Worm (Caenorhabditis elegans): ENCODE data around the gene F54B11.7.
A peak's percentile ranks its signal among the peaks of the same experiment; 100 is the strongest.

F54B11.7 gene

DNA sequence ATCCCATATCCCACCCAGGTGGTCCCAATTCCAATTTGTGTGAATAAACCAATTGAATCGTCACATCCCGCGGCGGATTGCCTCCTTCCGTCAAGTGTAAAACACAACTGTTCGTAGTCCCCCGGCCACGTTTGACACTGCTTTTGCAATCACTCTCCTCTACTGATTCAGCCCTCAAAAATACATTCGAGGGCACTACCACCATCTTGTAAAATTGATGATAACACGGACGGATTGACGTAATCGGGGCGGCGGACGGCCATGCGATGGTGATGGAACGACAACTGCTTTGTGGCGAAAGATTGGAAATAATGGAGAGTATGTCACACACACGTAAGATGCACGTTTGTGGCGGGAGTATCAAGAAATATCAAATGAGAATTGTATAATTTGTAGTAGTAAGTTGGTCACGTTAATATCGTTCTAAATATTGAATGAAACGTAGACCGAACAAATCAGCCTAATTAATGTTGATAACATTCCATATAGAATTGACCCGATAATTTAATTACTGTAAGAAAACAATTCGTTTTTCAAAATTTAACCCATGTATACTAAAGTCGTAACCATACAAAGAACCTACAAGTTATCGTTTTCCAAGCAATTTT is 38.2 kb downstream of the F54B11.7 start:
- TF ChIP-seq nhr-25 (tag; optimal IDR thresholded peaks at IDR 0.05) (no peak), lin-15B (tag; optimal IDR thresholded peaks at IDR 0.05) (no peak), unc-39 (tag; optimal IDR thresholded peaks at IDR 0.05) (no peak), nhr-11 (tag; optimal IDR thresholded peaks at IDR 0.05) (no peak), egl-5 (tag; optimal IDR thresholded peaks at IDR 0.05) (peak; percentile 85), nhr-76 (tag; optimal IDR thresholded peaks at IDR 0.05) (no peak), nhr-23 (tag; optimal IDR thresholded peaks at IDR 0.05) (no peak), ztf-11 (tag; optimal IDR thresholded peaks at IDR 0.05) (no peak)

DNA sequence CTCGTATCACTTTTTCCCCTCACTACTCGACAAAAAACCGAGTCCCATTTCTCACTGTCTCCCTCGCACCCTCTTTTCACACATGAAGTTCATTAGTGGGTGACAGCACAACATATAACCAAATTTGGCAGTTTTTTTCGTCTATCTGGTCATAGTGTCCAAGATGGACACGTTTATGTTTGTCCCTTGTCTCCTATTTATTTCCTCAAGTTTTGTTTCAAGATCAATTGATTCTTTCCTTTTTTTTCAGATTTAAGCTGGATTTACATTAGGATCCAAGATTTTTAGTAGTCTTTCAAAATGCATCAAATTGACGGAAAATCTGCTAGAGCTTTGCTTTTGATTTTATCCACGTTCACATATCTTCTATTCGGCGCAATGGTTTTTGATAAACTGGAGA is 39.3 kb downstream of the F54B11.7 start, which contains the start of gene twk-20:
twk-20 (plus strand) TSS at position 301 of the 400 bp plus-strand sequence.
- TF ChIP-seq ztf-4 (tag; optimal IDR thresholded peaks at IDR 0.05) (no peak), nhr-11 (tag; optimal IDR thresholded peaks at IDR 0.05) (no peak), fkh-10 (GFP tag; optimal IDR thresholded peaks at IDR 0.05) (no peak), tbx-2 (tag; optimal IDR thresholded peaks at IDR 0.05) (no peak), nhr-28 (tag; optimal IDR thresholded peaks at IDR 0.05) (no peak), nhr-23 (tag; optimal IDR thresholded peaks at IDR 0.05) (no peak), elt-3 (tag; optimal IDR thresholded peaks at IDR 0.05) (no peak), nfya-1 (tag; optimal IDR thresholded peaks at IDR 0.05; ENCODE audit: insufficient read depth) (no peak), elt-2 (tag; optimal IDR thresholded peaks at IDR 0.05) (no peak), ama-1 (optimal IDR thresholded peaks at IDR 0.05) (no peak), ceh-28 (tag; optimal IDR thresholded peaks at IDR 0.05) (no peak), daf-12 (tag; optimal IDR thresholded peaks at IDR 0.05) (no peak), hmg-11 (tag; optimal IDR thresholded peaks at IDR 0.05) (no peak), lin-39 (tag; optimal IDR thresholded peaks at IDR 0.05) (no peak), mdl-1 (tag; optimal IDR thresholded peaks at IDR 0.05) (no peak)

DNA sequence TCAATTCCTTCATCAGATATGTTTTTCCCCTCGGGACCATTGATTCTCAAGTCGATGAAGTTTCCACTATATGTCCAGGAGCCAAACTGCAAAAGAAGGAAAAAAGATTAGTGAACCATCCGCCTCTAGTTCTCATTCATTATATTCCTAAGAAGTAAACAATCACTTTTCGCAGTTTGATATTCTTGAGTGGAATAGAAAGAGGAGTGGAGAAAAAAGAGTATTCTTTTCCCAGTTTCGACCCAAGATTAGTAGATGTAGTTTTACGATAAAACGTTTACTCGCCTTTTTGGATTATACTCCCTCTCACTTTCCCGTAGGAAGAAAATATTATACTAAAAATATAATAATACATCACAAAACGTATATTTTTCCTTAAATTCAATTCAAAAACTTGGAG is 44.6 kb downstream of the F54B11.7 start:
- no peak for TF ChIP-seq aly-2 (tag; optimal IDR thresholded peaks at IDR 0.05)
- no peak for TF ChIP-seq elt-3 (tag; optimal IDR thresholded peaks at IDR 0.05)
- TF ChIP-seq elt-1 (tag; optimal IDR thresholded peaks at IDR 0.05) = peak; percentile 58
- no peak for TF ChIP-seq ZK546.5 (tag; optimal IDR thresholded peaks at IDR 0.05)
- no peak for TF ChIP-seq ztf-11 (tag; optimal IDR thresholded peaks at IDR 0.05)
- TF ChIP-seq daf-12 (tag; optimal IDR thresholded peaks at IDR 0.05) = no peak
- no peak for TF ChIP-seq nhr-25 (tag; optimal IDR thresholded peaks at IDR 0.05)
- no peak for TF ChIP-seq hmg-11 (tag; optimal IDR thresholded peaks at IDR 0.05)
- TF ChIP-seq nhr-67 (tag; optimal IDR thresholded peaks at IDR 0.05) = no peak

DNA sequence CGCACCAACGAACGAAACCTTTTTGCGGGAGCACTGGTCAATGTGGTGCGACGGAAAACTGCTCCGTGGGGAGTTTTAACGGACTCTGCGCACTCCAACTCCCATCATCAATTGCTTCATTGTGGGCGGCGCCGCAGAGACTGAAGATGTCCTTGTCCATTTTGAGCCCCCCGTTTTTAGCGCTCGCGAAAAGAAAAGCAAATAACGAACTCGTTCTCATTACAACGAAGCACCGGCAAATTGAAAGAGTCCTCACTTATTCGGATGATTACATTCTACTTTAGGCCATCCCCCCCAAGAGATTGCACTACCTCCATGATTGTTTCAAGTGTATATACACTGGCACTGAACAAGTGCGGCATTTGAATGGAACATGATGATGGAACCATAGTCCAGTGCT is 46.6 kb downstream of the F54B11.7 start, which contains the start of gene acr-9:
acr-9 (minus strand) TSS at position 101 of the 400 bp plus-strand sequence.
- no peak for TF ChIP-seq nhr-237 (tag; optimal IDR thresholded peaks at IDR 0.05)
- TF ChIP-seq lin-39 (tag; optimal IDR thresholded peaks at IDR 0.05) = peak; percentile 29

DNA sequence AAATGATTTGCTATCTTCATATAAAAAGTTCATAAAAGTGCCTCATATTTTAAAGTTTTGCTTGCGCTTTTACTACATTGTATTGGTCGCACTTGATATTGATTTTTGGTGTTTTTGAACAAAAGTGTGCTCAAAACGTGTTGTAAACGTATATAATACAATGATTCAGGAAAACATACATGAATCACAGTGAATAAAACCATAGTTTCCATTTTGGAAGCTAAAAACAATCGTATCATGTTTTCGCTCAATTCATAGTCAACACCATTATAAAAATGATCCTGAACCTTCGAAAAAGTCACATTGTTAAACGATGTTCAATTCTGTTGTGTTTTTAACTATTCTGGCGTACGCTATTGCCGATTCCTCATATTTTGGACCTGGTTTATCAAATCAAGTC is 47.1 kb downstream of the F54B11.7 start, which contains the start of gene C40C9.3:
C40C9.3 (plus strand) TSS at position 301 of the 400 bp plus-strand sequence.
- TF ChIP-seq nhr-43 (tag; optimal IDR thresholded peaks at IDR 0.05; ENCODE audit: poor library complexity, severe bottlenecking) (no peak), daf-12 (tag; optimal IDR thresholded peaks at IDR 0.05) (no peak), R02D3.7 (tag; optimal IDR thresholded peaks at IDR 0.05) (no peak), nhr-12 (tag; optimal IDR thresholded peaks at IDR 0.05) (no peak), ztf-11 (tag; optimal IDR thresholded peaks at IDR 0.05) (no peak), eor-1 (tag; optimal IDR thresholded peaks at IDR 0.05) (no peak), nhr-11 (tag; optimal IDR thresholded peaks at IDR 0.05) (no peak), unc-62 (GFP tag; optimal IDR thresholded peaks at IDR 0.05) (no peak), unc-39 (tag; optimal IDR thresholded peaks at IDR 0.05) (no peak), ceh-28 (tag; optimal IDR thresholded peaks at IDR 0.05) (no peak), elt-2 (tag; optimal IDR thresholded peaks at IDR 0.05) (no peak), snpc-4 (tag; optimal IDR thresholded peaks at IDR 0.05) (no peak), egl-5 (tag; optimal IDR thresholded peaks at IDR 0.05) (no peak), zag-1 (tag; optimal IDR thresholded peaks at IDR 0.05) (no peak), mdl-1 (tag; optimal IDR thresholded peaks at IDR 0.05) (no peak), nhr-67 (tag; optimal IDR thresholded peaks at IDR 0.05) (no peak), aly-2 (tag; optimal IDR thresholded peaks at IDR 0.05) (no peak)

Measured in whole organism, L3 larva.